Fruit fly (Drosophila melanogaster) whole organism, embryonic: ENCODE measurements around the gene Chpf.
A peak's percentile ranks its signal among the peaks of the same experiment; 100 is the strongest.

Experiments used
- Abd-B ChIP-seq: fragments of 200-800 bp; sonication (Bioruptor generic); optimal IDR thresholded peaks from 2 replicates; lab custom pipeline; 2018; ENCODE audit warnings: missing biosample characterization, mild to moderate bottlenecking, missing genetic modification characterization, moderate library complexity
- Bdp1 ChIP-seq: fragments of 200-800 bp; sonication (Bioruptor generic); optimal IDR thresholded peaks from 3 replicates; lab custom pipeline; 2016; ENCODE audit warnings: missing biosample characterization, missing genetic modification characterization
- CG10209 ChIP-seq: fragments of 200-800 bp; sonication (Bioruptor generic); optimal IDR thresholded peaks from 3 replicates; lab custom pipeline; 2017; ENCODE audit warnings: missing biosample characterization, mild to moderate bottlenecking, missing genetic modification characterization, missing genetic modification reagents
- CG10543 ChIP-seq: fragments of 200-800 bp; sonication (Bioruptor generic); optimal IDR thresholded peaks from 3 replicates; lab custom pipeline; 2017; ENCODE audit warnings: missing biosample characterization, mild to moderate bottlenecking, missing genetic modification characterization, moderate library complexity
- CG11723 ChIP-seq: fragments of 200-800 bp; sonication (Bioruptor generic); optimal IDR thresholded peaks from 2 replicates; lab custom pipeline; 2017; ENCODE audit warnings: missing biosample characterization, mild to moderate bottlenecking, missing genetic modification characterization
- CG12155 ChIP-seq: fragments of 200-800 bp; sonication (Bioruptor generic); optimal IDR thresholded peaks from 3 replicates; lab custom pipeline; 2016; ENCODE audit warnings: missing biosample characterization, missing genetic modification characterization
- CG12744 ChIP-seq: fragments of 200-800 bp; sonication (Bioruptor generic); optimal IDR thresholded peaks from 2 replicates; lab custom pipeline; 2016; ENCODE audit warnings: missing biosample characterization, missing genetic modification characterization
- CG14965 ChIP-seq: fragments of 200-800 bp; sonication (Bioruptor generic); optimal IDR thresholded peaks from 2 replicates; lab custom pipeline; 2016; ENCODE audit warnings: missing biosample characterization, missing genetic modification characterization, borderline replicate concordance
- CG1602 ChIP-seq: fragments of 200-800 bp; sonication (Bioruptor generic); optimal IDR thresholded peaks from 3 replicates; lab custom pipeline; 2016; ENCODE audit warnings: missing biosample characterization, missing genetic modification characterization
- CG16813 ChIP-seq: fragments of 200-800 bp; sonication (Bioruptor generic); IDR thresholded peaks from 3 replicates; pipeline ENCODE4 v1.3.6; 2022; ENCODE audit warnings: missing biosample characterization, missing genetic modification characterization; ENCODE audit not compliant: partially characterized antibody
- CG16863 ChIP-seq: fragments of 200-800 bp; sonication (Bioruptor generic); optimal IDR thresholded peaks from 3 replicates; lab custom pipeline; 2016; ENCODE audit warnings: missing biosample characterization, missing genetic modification characterization
- CG2889 ChIP-seq: fragments of 200-800 bp; sonication (Bioruptor generic); IDR thresholded peaks from 3 replicates; pipeline ENCODE4 v1.3.6; 2022; ENCODE audit warnings: missing biosample characterization, missing genetic modification characterization
- CG43689 ChIP-seq: fragments of 200-800 bp; sonication (Bioruptor generic); IDR thresholded peaks from 2 replicates; pipeline ENCODE4 v1.3.6; 2022; ENCODE audit warnings: missing biosample characterization, missing genetic modification characterization
- CG7928 ChIP-seq: fragments of 200-800 bp; sonication (Bioruptor generic); optimal IDR thresholded peaks from 2 replicates; lab custom pipeline; 2017; ENCODE audit warnings: missing biosample characterization, mild to moderate bottlenecking, missing genetic modification characterization
- CG9215 ChIP-seq: fragments of 200-800 bp; sonication (Bioruptor generic); IDR thresholded peaks from 2 replicates; pipeline ENCODE4 v1.3.6; 2022; ENCODE audit warnings: missing biosample characterization, missing genetic modification characterization
- CkIIα-i1 ChIP-seq: fragments of 200-800 bp; sonication (Bioruptor generic); IDR thresholded peaks from 2 replicates; pipeline ENCODE4 v1.3.6; 2022; ENCODE audit warnings: missing biosample characterization, missing genetic modification characterization
- Dfd ChIP-seq, 2 experiments: fragments of >200 bp; optimal IDR thresholded peaks; 2 replicates each; lab custom pipeline; 2017; ENCODE audit warnings: missing biosample characterization in 2 of 2, missing genetic modification characterization in 2 of 2
- Dip2 ChIP-seq: fragments of 200-800 bp; sonication (Bioruptor generic); IDR thresholded peaks from 2 replicates; pipeline ENCODE4 v1.3.6; 2022; ENCODE audit warnings: missing biosample characterization, missing genetic modification characterization
- Dref ChIP-seq: fragments of 200-800 bp; sonication (Bioruptor generic); IDR thresholded peaks from 2 replicates; pipeline ENCODE4 v1.3.6; 2022; ENCODE audit warnings: missing biosample characterization, missing genetic modification characterization
- E2f1 ChIP-seq: fragments of 200-800 bp; sonication (Bioruptor generic); IDR thresholded peaks from 2 replicates; pipeline ENCODE4 v1.3.6; 2022; ENCODE audit warnings: missing biosample characterization, missing genetic modification characterization
- Fer2 ChIP-seq: fragments of 200-800 bp; sonication (Bioruptor generic); optimal IDR thresholded peaks from 2 replicates; lab custom pipeline; 2018; ENCODE audit warnings: missing biosample characterization, mild to moderate bottlenecking, missing genetic modification characterization, moderate library complexity
- HHEX ChIP-seq: fragments of 200-800 bp; sonication (Bioruptor generic); optimal IDR thresholded peaks from 3 replicates; lab custom pipeline; 2017; ENCODE audit warnings: missing biosample characterization, mild to moderate bottlenecking, missing genetic modification characterization, missing genetic modification reagents
- Hand ChIP-seq: fragments of 200-800 bp; sonication (Bioruptor generic); optimal IDR thresholded peaks from 2 replicates; lab custom pipeline; 2017; ENCODE audit warnings: mild to moderate bottlenecking, missing biosample characterization, missing genetic modification reagents, missing genetic modification characterization
- Hr78 ChIP-seq, 2 experiments: fragments of 200-800 bp in 1 of 2; fragments of >200 bp in 1 of 2; sonication (Bioruptor generic) in 1 of 2; optimal IDR thresholded peaks; 2 replicates each; lab custom pipeline; 2017 to 2019; ENCODE audit warnings: missing biosample characterization in 2 of 2, missing genetic modification characterization in 2 of 2, mild to moderate bottlenecking in 1 of 2, moderate library complexity in 1 of 2
- MTF-1 ChIP-seq: fragments of 200-800 bp; sonication (Bioruptor generic); optimal IDR thresholded peaks from 2 replicates; lab custom pipeline; 2018; ENCODE audit warnings: missing biosample characterization, mild to moderate bottlenecking, missing genetic modification characterization, borderline replicate concordance
- Meics ChIP-seq: fragments of 200-800 bp; sonication (Bioruptor generic); optimal IDR thresholded peaks from 2 replicates; lab custom pipeline; 2017; ENCODE audit warnings: missing biosample characterization, mild to moderate bottlenecking, missing genetic modification characterization
- Nf-YB ChIP-seq: fragments of 200-800 bp; sonication (Bioruptor generic); optimal IDR thresholded peaks from 3 replicates; lab custom pipeline; 2019; ENCODE audit warnings: missing biosample characterization, mild to moderate bottlenecking, missing genetic modification characterization, moderate library complexity
- Oli ChIP-seq: fragments of 200-800 bp; sonication (Bioruptor generic); optimal IDR thresholded peaks from 2 replicates; lab custom pipeline; 2018; ENCODE audit warnings: missing biosample characterization, mild to moderate bottlenecking, missing genetic modification characterization, moderate library complexity
- Opbp ChIP-seq: fragments of 200-800 bp; sonication (Bioruptor generic); IDR thresholded peaks from 3 replicates; pipeline ENCODE4 v1.3.6; 2022; ENCODE audit warnings: missing biosample characterization, missing genetic modification characterization; ENCODE audit not compliant: partially characterized antibody
- Optix ChIP-seq: fragments of 200-800 bp; sonication (Bioruptor generic); IDR thresholded peaks from 3 replicates; pipeline ENCODE4 v1.3.6; 2022; ENCODE audit warnings: missing biosample characterization, missing genetic modification characterization
- PHDP ChIP-seq: fragments of 200-800 bp; sonication (Bioruptor generic); optimal IDR thresholded peaks from 3 replicates; lab custom pipeline; 2018; ENCODE audit warnings: missing biosample characterization, mild to moderate bottlenecking, missing genetic modification characterization, moderate library complexity
- Rfx ChIP-seq: fragments of 200-800 bp; sonication (Bioruptor generic); IDR thresholded peaks from 2 replicates; pipeline ENCODE4 v1.3.6; 2022; ENCODE audit warnings: missing biosample characterization, missing genetic modification characterization
- Usf ChIP-seq: fragments of 200-800 bp; sonication (Bioruptor generic); optimal IDR thresholded peaks from 2 replicates; lab custom pipeline; 2017; ENCODE audit warnings: missing genotype, missing biosample characterization, missing genetic modification characterization
- Xrp1 ChIP-seq: fragments of 200-800 bp; sonication (Bioruptor generic); IDR thresholded peaks from 2 replicates; pipeline ENCODE4 v1.3.6; 2022; ENCODE audit warnings: missing biosample characterization, missing genetic modification characterization
- bbx ChIP-seq: fragments of 200-800 bp; sonication (Bioruptor generic); IDR thresholded peaks from 2 replicates; pipeline ENCODE4 v1.3.6; 2022; ENCODE audit warnings: missing biosample characterization, missing genetic modification characterization; ENCODE audit not compliant: partially characterized antibody
- croc ChIP-seq: fragments of 200-800 bp; sonication (Bioruptor generic); conservative IDR thresholded peaks from 3 replicates; pipeline ENCODE4 v1.3.6; 2022; ENCODE audit warnings: missing biosample characterization, missing genetic modification characterization
- crol ChIP-seq: fragments of 200-800 bp; sonication (Bioruptor generic); IDR thresholded peaks from 2 replicates; pipeline ENCODE4 v1.3.6; 2022; ENCODE audit warnings: missing biosample characterization, missing genetic modification characterization
- exex ChIP-seq: fragments of 200-800 bp; sonication (Bioruptor generic); optimal IDR thresholded peaks from 4 replicates; lab custom pipeline; 2018; ENCODE audit warnings: missing biosample characterization, mild to moderate bottlenecking, missing genetic modification characterization, moderate library complexity
- fu2 ChIP-seq: fragments of 200-800 bp; sonication (Bioruptor generic); optimal IDR thresholded peaks from 2 replicates; lab custom pipeline; 2016; ENCODE audit warnings: missing biosample characterization, missing genetic modification characterization
- gfzf ChIP-seq: fragments of 200-800 bp; sonication (Bioruptor generic); optimal IDR thresholded peaks from 2 replicates; lab custom pipeline; 2016; ENCODE audit warnings: missing biosample characterization, mild to moderate bottlenecking, missing genetic modification characterization, moderate library complexity
- h ChIP-seq: fragments of >200 bp; optimal IDR thresholded peaks from 2 replicates; lab custom pipeline; 2017
- ind ChIP-seq: fragments of 200-800 bp; sonication (Bioruptor generic); optimal IDR thresholded peaks from 3 replicates; lab custom pipeline; 2016; ENCODE audit warnings: missing biosample characterization, missing genetic modification characterization
- ken ChIP-seq: fragments of 200-800 bp; sonication (Bioruptor generic); IDR thresholded peaks from 3 replicates; pipeline ENCODE4 v1.3.6; 2022; ENCODE audit warnings: missing biosample characterization, missing genetic modification characterization
- knrl ChIP-seq: fragments of 200-800 bp; sonication (Bioruptor generic); IDR thresholded peaks from 3 replicates; pipeline ENCODE4 v1.3.6; 2022; ENCODE audit warnings: missing biosample characterization, missing genetic modification characterization; ENCODE audit not compliant: partially characterized antibody
- nau ChIP-seq: fragments of 200-800 bp; sonication (Bioruptor generic); optimal IDR thresholded peaks from 3 replicates; lab custom pipeline; 2017; ENCODE audit warnings: missing biosample characterization, mild to moderate bottlenecking, missing genetic modification characterization, missing genetic modification reagents
- pho ChIP-seq: fragments of 200-800 bp; sonication (Bioruptor generic); optimal IDR thresholded peaks from 2 replicates; lab custom pipeline; 2016; ENCODE audit warnings: missing biosample characterization, missing genetic modification characterization
- pita ChIP-seq: fragments of 200-800 bp; sonication (Bioruptor generic); optimal IDR thresholded peaks from 2 replicates; lab custom pipeline; 2017; ENCODE audit warnings: missing biosample characterization, mild to moderate bottlenecking, missing genetic modification characterization
- schlank ChIP-seq: fragments of 200-800 bp; sonication (Bioruptor generic); optimal IDR thresholded peaks from 2 replicates; lab custom pipeline; 2018; ENCODE audit warnings: missing biosample characterization, mild to moderate bottlenecking, missing genetic modification characterization
- so ChIP-seq: fragments of 200-800 bp; sonication (Bioruptor generic); IDR thresholded peaks from 3 replicates; pipeline ENCODE4 v1.3.6; 2022; ENCODE audit warnings: missing biosample characterization, missing genetic modification characterization
- usp ChIP-seq: fragments of >200 bp; optimal IDR thresholded peaks from 2 replicates; lab custom pipeline; 2017; ENCODE audit warnings: missing biosample characterization, missing genetic modification characterization
- wor ChIP-seq: fragments of 200-800 bp; sonication (Bioruptor generic); IDR thresholded peaks from 2 replicates; pipeline ENCODE4 v1.3.6; 2022; ENCODE audit warnings: missing biosample characterization, missing genetic modification characterization

Gene Chpf

DNA sequence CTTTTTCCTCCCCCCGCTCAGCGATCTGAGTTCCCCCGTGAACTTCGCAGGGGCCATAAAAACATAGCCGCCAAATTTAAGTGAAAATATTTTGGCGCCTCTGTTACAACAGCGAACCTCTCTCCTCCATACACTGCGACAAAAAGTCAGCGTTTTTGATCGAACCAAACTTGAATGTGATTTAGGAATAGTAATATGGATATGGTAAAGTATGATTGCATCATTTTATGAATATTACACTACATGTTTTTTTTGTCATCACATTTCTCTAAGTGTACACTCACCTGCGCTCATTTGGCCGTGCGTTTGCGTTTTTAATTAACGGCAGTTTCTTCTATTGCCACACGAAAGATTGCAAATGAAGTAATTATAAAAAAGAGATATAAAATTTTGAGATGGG lies 23.4 kb upstream of the Chpf start (continued):
- TF ChIP-seq Fer2 (tag; lab: Kevin White, UChicago) (no peak), schlank (tag; lab: Kevin White, UChicago) (no peak), pita (GFP tag; lab: Kevin White, UChicago) (no peak), CG12155 (GFP tag; lab: Kevin White, UChicago) (peak; percentile 29), h (no peak), CG43689 (peak; percentile 54; the same call in 1 of the 2 replicates), E2f1 (GFP tag; lab: Robert Waterston, UW) (peak; percentile 51; the same call in 1 of the 2 replicates), CG7928 (no peak), CG2889 (no peak), fu2 (GFP tag; lab: Kevin White, UChicago) (peak; percentile 5), MTF-1 (GFP tag; lab: Kevin White, UChicago) (peak; percentile 18), PHDP (tag; lab: Kevin White, UChicago) (peak; percentile 48), CG10543 (GFP tag; lab: Kevin White, UChicago) (no peak), croc (0 out of 3 replicates have a peak, but pooled peaks have one; percentile 23), nau (GFP tag; lab: Kevin White, UChicago) (peak; percentile 33), CG9215 (GFP tag; lab: Robert Waterston, UW) (no peak), Xrp1 (GFP tag; lab: Robert Waterston, UW) (peak; percentile 63), CG16813 (GFP tag; lab: Robert Waterston, UW) (no peak), Opbp (GFP tag; lab: Robert Waterston, UW) (no peak), CkIIα-i1 (GFP tag; lab: Robert Waterston, UW) (no peak), CG12744 (GFP tag; lab: Kevin White, UChicago) (peak; percentile 17), CG11723 (GFP tag; lab: Kevin White, UChicago) (no peak), usp (GFP tag; lab: Kevin White, UChicago) (no peak), ken (peak; percentile 78), gfzf (GFP tag; lab: Kevin White, UChicago) (no peak), Dfd (GFP tag; optimal IDR thresholded peaks at IDR 0.05; lab: Kevin White, UChicago) (no peak), CG14965 (GFP tag; lab: Kevin White, UChicago) (no peak), Bdp1 (GFP tag; lab: Kevin White, UChicago) (no peak), Dip2 (GFP tag; lab: Robert Waterston, UW) (no peak), Hr78 (GFP tag; optimal IDR thresholded peaks at IDR 0.05; lab: Kevin White, UChicago) (peak in 1 of 2 experiments; percentile 24), exex (tag; lab: Kevin White, UChicago) (no peak), bbx (GFP tag; lab: Robert Waterston, UW) (no peak), Meics (GFP tag; lab: Kevin White, UChicago) (peak; percentile 37), CG16863 (GFP tag; lab: Kevin White, UChicago) (peak; percentile 32), Nf-YB (GFP tag; lab: Kevin White, UChicago) (peak; percentile 9), wor (GFP tag; lab: Robert Waterston, UW) (0 out of 2 replicates have a peak, but pooled peaks have one; percentile 37), Usf (GFP tag; lab: Kevin White, UChicago) (no peak), CG10209 (GFP tag; lab: Kevin White, UChicago) (peak; percentile 48), so (GFP tag; lab: Robert Waterston, UW) (peak; percentile 45; the same call in 1 of the 3 replicates), HHEX (GFP tag; lab: Kevin White, UChicago) (peak; percentile 8), CG1602 (peak; percentile 38), Dref (GFP tag; lab: Robert Waterston, UW) (no peak), Abd-B (GFP tag; lab: Kevin White, UChicago) (peak; percentile 23), knrl (GFP tag; lab: Robert Waterston, UW) (no peak), Rfx (GFP tag; lab: Robert Waterston, UW) (peak; percentile 41; the same call in 1 of the 2 replicates), crol (GFP tag; lab: Robert Waterston, UW) (peak; percentile 36; the same call in 1 of the 2 replicates), Optix (GFP tag; lab: Robert Waterston, UW) (peak; percentile 61; the same call in 2 of the 3 replicates), Oli (peak; percentile 70), Hand (no peak), pho (GFP tag; lab: Kevin White, UChicago) (peak; percentile 2), ind (GFP tag; lab: Kevin White, UChicago) (peak; percentile 74)
